Worm (Caenorhabditis elegans) whole organism, midembryonic: ENCODE data around the gene T28A11.16.

Experiments
- T22C8.4 ChIP-seq: fragments of 200-800 bp; sonication (Bioruptor generic); IDR thresholded peaks from 2 replicates; pipeline ENCODE4 v1.3.6; 2022; ENCODE audit warnings: missing genetic modification characterization, missing compliant biosample characterization
- cog-1 ChIP-seq: sonication (generic microtip); optimal IDR thresholded peaks from 2 replicates; lab custom pipeline; 2016; ENCODE audit warnings: missing genetic modification characterization, missing compliant biosample characterization
- flt-1 ChIP-seq: fragments of 200-800 bp; sonication (Bioruptor generic); IDR thresholded peaks from 2 replicates; pipeline ENCODE4 v1.3.6; 2022; ENCODE audit warnings: missing genetic modification characterization, missing compliant biosample characterization
- klf-2 ChIP-seq: fragments of 200-800 bp; sonication (Bioruptor generic); conservative IDR thresholded peaks from 2 replicates; pipeline ENCODE4 v1.3.6; 2022; ENCODE audit warnings: missing genetic modification reagents, missing genetic modification characterization, missing compliant biosample characterization
- med-1 ChIP-seq: sonication (generic microtip); optimal IDR thresholded peaks from 2 replicates; lab custom pipeline; 2017; ENCODE audit warnings: missing genetic modification characterization, mild to moderate bottlenecking, missing compliant biosample characterization, antibody characterized with exemption, missing genetic modification reagents; ENCODE audit not compliant: insufficient read depth

DNA sequence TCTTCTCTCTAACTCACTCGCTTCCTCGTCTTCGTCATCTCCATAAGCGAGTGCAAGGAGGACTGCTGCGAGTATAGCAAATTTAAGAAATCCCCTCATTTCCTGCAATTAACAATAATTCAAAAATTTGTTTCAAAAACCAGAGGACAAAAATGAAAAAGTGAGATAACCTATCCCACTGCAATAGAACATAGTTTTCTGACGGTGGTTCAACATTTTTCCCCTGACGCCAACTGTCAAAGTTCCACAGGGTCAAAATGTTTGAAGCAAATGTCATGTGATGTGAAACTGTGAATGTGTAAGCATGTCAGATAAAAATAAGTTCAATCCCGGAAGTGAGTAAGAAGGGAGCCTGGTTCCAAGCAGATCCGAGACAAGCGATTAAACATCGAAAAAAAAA is 10.4 kb upstream of the T28A11.16 start, which contains the start of gene T28A11.19:
- no peak for TF ChIP-seq flt-1 (GFP tag; lab: Robert Waterston, UW)
- no peak for TF ChIP-seq T22C8.4 (GFP tag; lab: Robert Waterston, UW)
- TF ChIP-seq med-1 (GFP tag; lab: Kevin White, UChicago) = no peak
- no peak for TF ChIP-seq klf-2 (GFP tag; lab: Robert Waterston, UW)
- no peak for TF ChIP-seq cog-1 (tag; lab: Kevin White, UChicago)
